Fruit fly (Drosophila melanogaster) whole organism, wandering third instar larva: ENCODE data around the gene CycB3.

Source experiments
- Abd-B ChIP-seq: fragments of >200 bp; optimal IDR thresholded peaks from 2 replicates; lab custom pipeline; 2017; ENCODE audit warnings: missing biosample characterization, missing genetic modification characterization
- CG9705 ChIP-seq: fragments of 200-800 bp; sonication (Bioruptor generic); optimal IDR thresholded peaks from 2 replicates; lab custom pipeline; 2018; ENCODE audit warnings: missing biosample characterization, mild to moderate bottlenecking, missing genetic modification characterization
- Dfd ChIP-seq: fragments of >200 bp; optimal IDR thresholded peaks from 2 replicates; lab custom pipeline; 2017; ENCODE audit warnings: missing biosample characterization, missing genetic modification characterization
- GATAd ChIP-seq: sonication (Bioruptor generic); optimal IDR thresholded peaks from 2 replicates; lab custom pipeline; 2016; ENCODE audit warnings: missing biosample characterization, missing genetic modification characterization
- HLH106 ChIP-seq: fragments of 200-800 bp; optimal IDR thresholded peaks from 3 replicates; lab custom pipeline; 2019; ENCODE audit warnings: missing biosample characterization, mild to moderate bottlenecking, missing genetic modification characterization, moderate library complexity
- Hnf4 ChIP-seq: fragments of 200-800 bp; sonication (Bioruptor generic); optimal IDR thresholded peaks from 2 replicates; lab custom pipeline; 2016; ENCODE audit warnings: missing biosample characterization, mild to moderate bottlenecking, missing genetic modification characterization
- Hr78 ChIP-seq: fragments of >200 bp; optimal IDR thresholded peaks from 2 replicates; lab custom pipeline; 2017; ENCODE audit warnings: missing biosample characterization, missing genetic modification characterization
- Hr83 ChIP-seq: fragments of 200-300 bp; sonication (Bioruptor generic); optimal IDR thresholded peaks from 2 replicates; lab custom pipeline; 2016; ENCODE audit warnings: missing biosample characterization, mild to moderate bottlenecking, missing genetic modification characterization, moderate library complexity; ENCODE audit not compliant: poor library complexity, severe bottlenecking
- Myc ChIP-seq: fragments of >200 bp; optimal IDR thresholded peaks from 2 replicates; lab custom pipeline; 2017
- OdsH ChIP-seq: fragments of 200-800 bp; sonication (Bioruptor generic); optimal IDR thresholded peaks from 2 replicates; lab custom pipeline; 2016; ENCODE audit warnings: missing biosample characterization, mild to moderate bottlenecking, missing genetic modification characterization
- Rel ChIP-seq, 2 experiments: fragments of 200-800 bp; sonication (Bioruptor generic) in 1 of 2; optimal IDR thresholded peaks; 2 replicates in 1 of 2; 3 replicates in 1 of 2; lab custom pipeline; 2016 to 2019; ENCODE audit warnings: mild to moderate bottlenecking in 2 of 2, missing biosample characterization in 2 of 2, missing genetic modification characterization in 2 of 2, moderate library complexity in 1 of 2
- Sp1 ChIP-seq: fragments of 200-800 bp; sonication (Bioruptor generic); optimal IDR thresholded peaks from 3 replicates; lab custom pipeline; 2019; ENCODE audit warnings: missing biosample characterization, mild to moderate bottlenecking, missing genetic modification characterization, moderate library complexity
- Vsx2 ChIP-seq: fragments of 200-300, 225-300 bp; sonication (Bioruptor generic); optimal IDR thresholded peaks from 2 replicates; lab custom pipeline; 2018; ENCODE audit warnings: missing biosample characterization, missing genetic modification characterization; ENCODE audit not compliant: partially characterized antibody
- br ChIP-seq: fragments of 200-800 bp; sonication (Bioruptor generic); optimal IDR thresholded peaks from 2 replicates; lab custom pipeline; 2016; ENCODE audit warnings: missing biosample characterization, missing genetic modification characterization
- dl ChIP-seq, 2 experiments: fragments of 175-275, 200-275 bp in 1 of 2; fragments of 200-275 bp in 1 of 2; sonication (Bioruptor generic); optimal IDR thresholded peaks; lab custom pipeline; 2018; ENCODE audit warnings: mild to moderate bottlenecking in 2 of 2, missing biosample characterization in 2 of 2, missing genetic modification characterization in 2 of 2, moderate library complexity in 2 of 2; ENCODE audit not compliant: partially characterized antibody in 2 of 2, insufficient read depth in 1 of 2
- dmrt93B ChIP-seq: fragments of 200-800 bp; sonication (Bioruptor generic); optimal IDR thresholded peaks from 2 replicates; lab custom pipeline; 2018; ENCODE audit warnings: missing biosample characterization, mild to moderate bottlenecking, missing genetic modification characterization
- dsf ChIP-seq: sonication (Bioruptor generic); optimal IDR thresholded peaks from 2 replicates; lab custom pipeline; 2016; ENCODE audit warnings: missing biosample characterization, missing genetic modification characterization, borderline replicate concordance
- ey ChIP-seq: fragments of 200-800 bp; sonication (Bioruptor generic); optimal IDR thresholded peaks from 2 replicates; lab custom pipeline; 2016; ENCODE audit warnings: missing biosample characterization, missing genetic modification characterization
- foxo ChIP-seq, 2 experiments: fragments of 200-800 bp; sonication (Bioruptor generic); optimal IDR thresholded peaks; 2 replicates in 1 of 2; 3 replicates in 1 of 2; lab custom pipeline; 2016 to 2017; ENCODE audit warnings: missing biosample characterization in 2 of 2, missing genetic modification characterization in 2 of 2
- h ChIP-seq: fragments of 200-800 bp; sonication (Bioruptor generic); optimal IDR thresholded peaks from 3 replicates; lab custom pipeline; 2016; ENCODE audit warnings: missing biosample characterization, mild to moderate bottlenecking, missing genetic modification characterization
- lola ChIP-seq: fragments of >200 bp; optimal IDR thresholded peaks from 2 replicates; lab custom pipeline; 2017; ENCODE audit warnings: missing biosample characterization, missing genetic modification characterization
- psq ChIP-seq: fragments of 200-800 bp; sonication (Bioruptor generic); optimal IDR thresholded peaks from 3 replicates; lab custom pipeline; 2017; ENCODE audit warnings: missing biosample characterization, mild to moderate bottlenecking, missing genetic modification characterization, moderate library complexity
- rgr ChIP-seq: fragments of 200-800 bp; sonication (Bioruptor generic); optimal IDR thresholded peaks from 3 replicates; lab custom pipeline; 2016; ENCODE audit warnings: missing biosample characterization, mild to moderate bottlenecking, missing genetic modification characterization
- sage ChIP-seq: fragments of 200-800 bp; sonication (Bioruptor generic); optimal IDR thresholded peaks from 2 replicates; lab custom pipeline; 2016; ENCODE audit warnings: missing biosample characterization, mild to moderate bottlenecking, missing genetic modification characterization
- sv ChIP-seq: fragments of 200-800 bp; sonication (Bioruptor generic); optimal IDR thresholded peaks from 3 replicates; lab custom pipeline; 2016; ENCODE audit warnings: missing biosample characterization, missing genetic modification characterization
- tai ChIP-seq: sonication (Bioruptor generic); optimal IDR thresholded peaks from 2 replicates; lab custom pipeline; 2016; ENCODE audit warnings: missing biosample characterization, missing genetic modification characterization
- woc ChIP-seq: sonication (Bioruptor generic); optimal IDR thresholded peaks from 2 replicates; lab custom pipeline; 2016; ENCODE audit warnings: missing biosample characterization, mild to moderate bottlenecking, missing genetic modification characterization

CycB3 gene

dm6 chr3R:24870389-24871048 is at the start of gene CycB3:
Gene CycB3 (minus strand): TSS chr3R:24870816.
- TF ChIP-seq CG9705 (peak; percentile 43), tai (GFP tag; lab: Kevin White, UChicago) (no peak), Sp1 (GFP tag; lab: Kevin White, UChicago) (peak; percentile 21), foxo (GFP tag; optimal IDR thresholded peaks at IDR 0.05; lab: Kevin White, UChicago) (no peak), Hr83 (GFP tag; lab: Kevin White, UChicago) (no peak), OdsH (GFP tag; lab: Kevin White, UChicago) (no peak), Abd-B (GFP tag; lab: Kevin White, UChicago) (no peak), rgr (peak; percentile 33), Myc (lab: Kevin White, UChicago) (peak; percentile 58), ey (GFP tag; lab: Kevin White, UChicago) (peak; percentile 17), dmrt93B (GFP tag; lab: Kevin White, UChicago) (no peak), Rel (GFP tag; optimal IDR thresholded peaks at IDR 0.05; lab: Kevin White, UChicago) (no peak), Rel (tag; optimal IDR thresholded peaks at IDR 0.05; lab: Kevin White, UChicago) (peak; percentile 50), Vsx2 (peak; percentile 28), Dfd (GFP tag; lab: Kevin White, UChicago) (no peak), sage (GFP tag; lab: Kevin White, UChicago) (no peak)
- TF ChIP-seq, all 38 proteins: peak for 7

DNA sequence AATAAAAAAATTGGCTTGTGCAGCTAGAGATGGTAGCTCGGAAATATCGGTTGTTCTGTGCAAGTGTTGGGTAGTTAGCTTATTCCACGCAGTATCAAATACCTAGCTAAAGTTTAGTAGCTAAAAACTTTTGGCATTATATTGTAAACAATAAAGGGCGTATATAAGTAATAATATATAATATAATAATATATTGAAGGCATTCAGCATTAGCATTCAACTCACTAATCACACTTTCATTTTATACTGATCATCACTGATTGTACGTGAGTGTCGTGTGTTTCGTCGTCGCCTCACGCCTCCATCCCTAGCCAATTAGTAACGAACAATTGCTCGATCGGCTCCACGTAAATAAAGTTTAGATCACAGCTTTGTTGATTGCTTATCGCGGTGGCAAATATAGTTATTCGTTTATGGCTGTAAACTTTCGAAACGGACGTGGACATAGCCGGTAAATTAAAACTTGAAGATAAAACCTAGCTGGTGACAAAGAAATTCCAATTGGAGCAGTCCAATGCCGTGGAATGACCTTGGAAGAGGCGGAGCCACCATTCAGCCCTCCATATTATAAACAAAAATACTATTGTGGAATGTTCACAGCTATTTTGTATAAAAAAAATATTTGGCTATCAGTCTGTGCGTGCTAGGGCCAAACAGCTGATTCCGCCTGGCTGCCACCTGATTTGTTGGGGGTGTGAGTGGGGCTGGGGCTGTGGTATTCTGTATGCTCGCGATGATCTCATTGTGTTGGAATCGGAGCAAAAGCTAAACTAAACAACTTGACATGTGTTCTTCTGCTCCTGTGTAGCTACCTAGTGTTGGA is 47.4 kb upstream of the CycB3 start, which contains the start of the genes PIG-S, sud1 and CG11168:
Gene PIG-S (minus strand): TSS at position 51 of the 823 bp plus-strand sequence.
Gene sud1 (minus strand): TSS at position 51 of the 823 bp plus-strand sequence.
Gene CG11168 (plus strand): TSS at position 293 of the 823 bp plus-strand sequence.
- peak; percentile 97 for TF ChIP-seq Myc (lab: Kevin White, UChicago)
- peak; percentile 66 for TF ChIP-seq woc (GFP tag; lab: Kevin White, UChicago)
- peak; percentile 8 for TF ChIP-seq ey (GFP tag; lab: Kevin White, UChicago)
- peak in 1 of 2 experiments; percentile 60 for TF ChIP-seq foxo (GFP tag; optimal IDR thresholded peaks at IDR 0.05; lab: Kevin White, UChicago)
- TF ChIP-seq rgr, result peak; percentile 64
- no peak for TF ChIP-seq Hr83 (GFP tag; lab: Kevin White, UChicago)
- peak; percentile 30 for TF ChIP-seq OdsH (GFP tag; lab: Kevin White, UChicago)
- TF ChIP-seq sv (GFP tag; lab: Kevin White, UChicago), result peak; percentile 30
- peak; percentile 47 for TF ChIP-seq CG9705
- TF ChIP-seq HLH106 (tag; lab: Kevin White, UChicago), result peak; percentile 71
- TF ChIP-seq lola (GFP tag; lab: Kevin White, UChicago), result no peak
- peak; percentile 59 for TF ChIP-seq psq
- no peak for TF ChIP-seq Dfd (GFP tag; lab: Kevin White, UChicago)

DNA sequence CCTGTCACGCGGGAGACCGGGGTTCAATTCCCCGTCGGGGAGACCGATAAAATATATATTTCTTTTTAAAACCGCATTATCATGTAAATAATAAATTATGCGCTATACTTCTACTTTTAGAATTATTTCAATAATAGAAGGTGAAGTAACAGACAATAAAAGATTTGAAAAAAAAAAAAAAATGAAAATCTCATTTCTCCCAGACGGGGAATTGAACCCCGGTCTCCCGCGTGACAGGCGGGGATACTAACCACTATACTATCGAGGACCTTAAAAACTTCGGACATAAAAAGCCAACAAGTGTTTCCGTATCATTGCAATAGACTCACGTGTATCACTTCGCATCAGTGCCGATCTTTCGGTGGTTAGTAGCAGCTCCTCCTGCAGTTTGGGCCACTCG is 44.2 kb upstream of the CycB3 start:
- no peak for TF ChIP-seq GATAd (GFP tag; lab: Kevin White, UChicago)
- no peak for TF ChIP-seq dl (GFP tag; optimal IDR thresholded peaks at IDR 0.05; lab: Kevin White, UChicago; ENCODE audit: insufficient read depth in 1 of 2, partially characterized antibody in 2 of 2)
- no peak for TF ChIP-seq h
- TF ChIP-seq HLH106 (tag; lab: Kevin White, UChicago), result no peak
- TF ChIP-seq dmrt93B (GFP tag; lab: Kevin White, UChicago), result no peak
- TF ChIP-seq Hr78 (GFP tag; lab: Kevin White, UChicago), result no peak
- no peak for TF ChIP-seq tai (GFP tag; lab: Kevin White, UChicago)

- TF ChIP-seq Hnf4 (GFP tag; lab: Kevin White, UChicago) (no peak), Vsx2 (no peak), Dfd (GFP tag; lab: Kevin White, UChicago) (no peak), br (GFP tag; lab: Kevin White, UChicago) (no peak)
- TF ChIP-seq, all 38 proteins: peak for 0
Observed at dm6 chr3R:24910097-24910496, 39.5 kb upstream of the CycB3 start.

DNA sequence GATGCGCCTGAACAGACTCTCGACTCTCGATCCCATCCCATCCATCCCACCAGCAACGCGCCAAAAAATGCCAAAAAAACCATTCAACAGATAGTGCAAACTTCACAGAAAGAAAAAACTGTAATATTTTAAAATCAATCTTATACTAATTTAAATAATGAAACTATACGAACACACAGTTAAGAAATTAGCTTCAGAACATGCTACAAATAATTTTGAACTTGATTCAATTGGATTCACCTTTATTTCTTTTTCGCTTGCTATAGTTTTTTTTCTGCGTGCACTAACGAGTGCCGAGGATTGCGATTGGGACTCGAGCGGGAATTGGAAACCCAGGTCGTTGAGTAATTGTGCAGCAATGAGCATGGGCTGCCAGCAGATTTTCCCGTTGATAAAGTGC is 37.4 kb upstream of the CycB3 start:
- TF ChIP-seq dsf (GFP tag; lab: Kevin White, UChicago) (no peak), dl (GFP tag; optimal IDR thresholded peaks at IDR 0.05; lab: Kevin White, UChicago; ENCODE audit: insufficient read depth in 1 of 2, partially characterized antibody in 2 of 2) (no peak)
